Fruit fly (Drosophila melanogaster) S2 (cell line): ENCODE data around the gene Cpr65Ec.

Source experiments
- CG8478 ChIP-seq: fragments of >200 bp; optimal IDR thresholded peaks from 2 replicates; lab custom pipeline; 2018
- CTCF ChIP-seq, 2 experiments: fragments of >200 bp; optimal IDR thresholded peaks; 2 replicates each; lab custom pipeline; 2018

- TF ChIP-seq CTCF (optimal IDR thresholded peaks at IDR 0.05; lab: Kevin White, UChicago) (no peak), CG8478 (lab: Kevin White, UChicago) (no peak)
These were observed 32.4 kb downstream of the Cpr65Ec start, which contains the start of the genes msl-3 and BBS1 for dm6 chr3L:7125289-7125955.
